Fruit fly (Drosophila melanogaster) whole organism, embryonic: ENCODE measurements around the gene Hel25E.
A peak's percentile ranks its signal among the peaks of the same experiment; 100 is the strongest.

Source experiments
- BtbVII ChIP-seq: fragments of 200-800 bp; sonication (Bioruptor generic); optimal IDR thresholded peaks from 3 replicates; lab custom pipeline; 2017; ENCODE audit warnings: missing biosample characterization, mild to moderate bottlenecking, missing genetic modification characterization
- CG10274 ChIP-seq: fragments of 200-800 bp; sonication (Bioruptor generic); optimal IDR thresholded peaks from 3 replicates; lab custom pipeline; 2017; ENCODE audit warnings: missing biosample characterization, mild to moderate bottlenecking, missing genetic modification characterization
- CG11560 ChIP-seq: fragments of 200-800 bp; sonication (Bioruptor generic); IDR thresholded peaks from 3 replicates; pipeline ENCODE4 v1.3.6; 2022; ENCODE audit warnings: missing biosample characterization, missing genetic modification characterization
- CG12219 ChIP-seq: fragments of 200-800 bp; sonication (Bioruptor generic); optimal IDR thresholded peaks from 3 replicates; lab custom pipeline; 2018; ENCODE audit warnings: missing biosample characterization, mild to moderate bottlenecking, missing genetic modification characterization
- CG1233 ChIP-seq: fragments of 200-800 bp; sonication (Bioruptor generic); optimal IDR thresholded peaks from 4 replicates; lab custom pipeline; 2018; ENCODE audit warnings: missing biosample characterization, mild to moderate bottlenecking, missing genetic modification characterization
- CG15514 ChIP-seq: fragments of 200-800 bp; sonication (Bioruptor generic); optimal IDR thresholded peaks from 3 replicates; lab custom pipeline; 2017; ENCODE audit warnings: missing biosample characterization, missing genetic modification characterization, mild to moderate bottlenecking, moderate library complexity, missing genetic modification reagents
- CG15601 ChIP-seq: fragments of 200-800 bp; sonication (Bioruptor generic); optimal IDR thresholded peaks from 3 replicates; lab custom pipeline; 2019; ENCODE audit warnings: missing biosample characterization, mild to moderate bottlenecking, missing genetic modification characterization, moderate library complexity
- CG16779 ChIP-seq: fragments of 200-800 bp; sonication (Bioruptor generic); IDR thresholded peaks from 2 replicates; pipeline ENCODE4 v1.3.6; 2022; ENCODE audit warnings: missing biosample characterization, missing genetic modification characterization
- CG17912 ChIP-seq: fragments of 200-800 bp; sonication (Bioruptor generic); optimal IDR thresholded peaks from 2 replicates; lab custom pipeline; 2018; ENCODE audit warnings: missing biosample characterization, mild to moderate bottlenecking, missing genetic modification characterization
- CG2199 ChIP-seq: fragments of 200-800 bp; sonication (Bioruptor generic); IDR thresholded peaks from 3 replicates; pipeline ENCODE4 v1.3.6; 2022; ENCODE audit warnings: missing biosample characterization, missing genetic modification characterization
- CG2889 ChIP-seq: fragments of 200-800 bp; sonication (Bioruptor generic); IDR thresholded peaks from 3 replicates; pipeline ENCODE4 v1.3.6; 2022; ENCODE audit warnings: missing biosample characterization, missing genetic modification characterization
- CG31388 ChIP-seq: fragments of 200-800 bp; sonication (Bioruptor generic); optimal IDR thresholded peaks from 2 replicates; lab custom pipeline; 2016; ENCODE audit warnings: missing biosample characterization, missing genetic modification characterization
- CG33213 ChIP-seq: fragments of 200-800 bp; sonication (Bioruptor generic); optimal IDR thresholded peaks from 3 replicates; lab custom pipeline; 2016; ENCODE audit warnings: missing biosample characterization, missing genetic modification characterization
- CG3847 ChIP-seq: fragments of 200-800 bp; sonication (Bioruptor generic); IDR thresholded peaks from 2 replicates; pipeline ENCODE4 v1.3.6; 2022; ENCODE audit warnings: missing biosample characterization, missing genetic modification characterization
- CG4282 ChIP-seq: fragments of 200-800 bp; sonication (Bioruptor generic); optimal IDR thresholded peaks from 2 replicates; lab custom pipeline; 2016; ENCODE audit warnings: missing biosample characterization, missing genetic modification characterization
- CG7786 ChIP-seq: fragments of 200-800 bp; sonication (Bioruptor generic); optimal IDR thresholded peaks from 2 replicates; lab custom pipeline; 2016; ENCODE audit warnings: missing biosample characterization, missing genetic modification characterization
- CG8944 ChIP-seq: fragments of 200-800 bp; sonication (Bioruptor generic); optimal IDR thresholded peaks from 3 replicates; lab custom pipeline; 2016; ENCODE audit warnings: missing biosample characterization, missing genetic modification characterization
- Chrac-16 ChIP-seq: fragments of 200-800 bp; sonication (Bioruptor generic); optimal IDR thresholded peaks from 3 replicates; lab custom pipeline; 2016; ENCODE audit warnings: missing biosample characterization, missing genetic modification characterization
- Dref ChIP-seq: fragments of 200-800 bp; sonication (Bioruptor generic); IDR thresholded peaks from 2 replicates; pipeline ENCODE4 v1.3.6; 2022; ENCODE audit warnings: missing biosample characterization, missing genetic modification characterization
- Hr78 ChIP-seq, 2 experiments: fragments of 200-800 bp in 1 of 2; fragments of >200 bp in 1 of 2; sonication (Bioruptor generic) in 1 of 2; optimal IDR thresholded peaks; 2 replicates each; lab custom pipeline; 2017 to 2019; ENCODE audit warnings: missing biosample characterization in 2 of 2, missing genetic modification characterization in 2 of 2, mild to moderate bottlenecking in 1 of 2, moderate library complexity in 1 of 2
- Hsf ChIP-seq: fragments of 200-800 bp; sonication (Bioruptor generic); optimal IDR thresholded peaks from 3 replicates; lab custom pipeline; 2016; ENCODE audit warnings: missing biosample characterization, missing genetic modification characterization
- Max ChIP-seq: fragments of 200-800 bp; sonication (Bioruptor generic); optimal IDR thresholded peaks from 2 replicates; lab custom pipeline; 2016; ENCODE audit warnings: missing biosample characterization, mild to moderate bottlenecking, missing genetic modification characterization
- Mes4 ChIP-seq: fragments of 200-800 bp; sonication (Bioruptor generic); optimal IDR thresholded peaks from 2 replicates; lab custom pipeline; 2016; ENCODE audit warnings: missing biosample characterization, missing genetic modification characterization
- Myb ChIP-seq: fragments of 200-800 bp; sonication (Bioruptor generic); optimal IDR thresholded peaks from 2 replicates; lab custom pipeline; 2016; ENCODE audit warnings: missing biosample characterization, missing genetic modification characterization
- NFAT ChIP-seq: fragments of 200-800 bp; sonication (Bioruptor generic); IDR thresholded peaks from 2 replicates; pipeline ENCODE4 v1.3.6; 2022; ENCODE audit warnings: missing biosample characterization, missing genetic modification characterization
- NK7.1 ChIP-seq: fragments of 200-800 bp; sonication (Bioruptor generic); optimal IDR thresholded peaks from 3 replicates; lab custom pipeline; 2016; ENCODE audit warnings: missing biosample characterization, missing genetic modification characterization
- Oaz ChIP-seq: fragments of 200-800 bp; sonication (Bioruptor generic); IDR thresholded peaks from 2 replicates; pipeline ENCODE4 v1.3.6; 2022; ENCODE audit warnings: missing biosample characterization, missing genetic modification characterization
- Sox102F ChIP-seq: fragments of 200-800 bp; sonication (Bioruptor generic); optimal IDR thresholded peaks from 2 replicates; lab custom pipeline; 2018; ENCODE audit warnings: missing biosample characterization, mild to moderate bottlenecking, missing genetic modification characterization, moderate library complexity
- Sry-δ ChIP-seq: fragments of 200-800 bp; sonication (Bioruptor generic); optimal IDR thresholded peaks from 2 replicates; lab custom pipeline; 2016; ENCODE audit warnings: missing biosample characterization, missing genetic modification characterization
- ase ChIP-seq: fragments of 200-800 bp; sonication (Bioruptor generic); IDR thresholded peaks from 3 replicates; pipeline ENCODE4 v1.3.6; 2022; ENCODE audit warnings: missing biosample characterization, missing genetic modification characterization
- bbx ChIP-seq: fragments of 200-800 bp; sonication (Bioruptor generic); IDR thresholded peaks from 2 replicates; pipeline ENCODE4 v1.3.6; 2022; ENCODE audit warnings: missing biosample characterization, missing genetic modification characterization; ENCODE audit not compliant: partially characterized antibody
- cas ChIP-seq: fragments of 200-800 bp; sonication (Bioruptor generic); IDR thresholded peaks from 2 replicates; pipeline ENCODE4 v1.3.6; 2022; ENCODE audit warnings: missing biosample characterization, missing genetic modification characterization
- disco-r ChIP-seq: fragments of 200-800 bp; sonication (Bioruptor generic); optimal IDR thresholded peaks from 2 replicates; lab custom pipeline; 2016; ENCODE audit warnings: missing biosample characterization, missing genetic modification characterization
- fd102C ChIP-seq: fragments of 200-800 bp; sonication (Bioruptor generic); optimal IDR thresholded peaks from 2 replicates; lab custom pipeline; 2018; ENCODE audit warnings: missing biosample characterization, mild to moderate bottlenecking, missing genetic modification characterization, moderate library complexity
- hkb ChIP-seq, 2 experiments: fragments of 200-800 bp in 1 of 2; fragments of >200 bp in 1 of 2; sonication (Bioruptor generic) in 1 of 2; IDR thresholded peaks in 1 of 2; optimal IDR thresholded peaks in 1 of 2; 2 replicates each; pipeline versions ENCODE4 v1.3.6 to Lab custom; 2017 to 2022; ENCODE audit warnings: missing biosample characterization in 1 of 2, missing genetic modification characterization in 1 of 2
- lab ChIP-seq: fragments of 200-800 bp; sonication (Bioruptor generic); optimal IDR thresholded peaks from 3 replicates; lab custom pipeline; 2017; ENCODE audit warnings: missing biosample characterization, missing genetic modification characterization, mild to moderate bottlenecking, moderate library complexity, missing genetic modification reagents
- mam ChIP-seq: fragments of 200-800 bp; sonication (Bioruptor generic); optimal IDR thresholded peaks from 3 replicates; lab custom pipeline; 2016; ENCODE audit warnings: missing biosample characterization, missing genetic modification characterization
- mirr ChIP-seq: fragments of 200-800 bp; sonication (Bioruptor generic); optimal IDR thresholded peaks from 3 replicates; lab custom pipeline; 2018; ENCODE audit warnings: missing biosample characterization, mild to moderate bottlenecking, missing genetic modification characterization
- onecut ChIP-seq: fragments of 200-800 bp; sonication (Bioruptor generic); IDR thresholded peaks from 2 replicates; pipeline ENCODE4 v1.3.6; 2022; ENCODE audit warnings: missing biosample characterization, missing genetic modification characterization
- otp ChIP-seq: fragments of 200-800 bp; sonication (Bioruptor generic); IDR thresholded peaks from 3 replicates; pipeline ENCODE4, ENCODE4 v1.3.6; 2022; ENCODE audit warnings: missing biosample characterization, missing genetic modification characterization
- pnt ChIP-seq: fragments of 200-800 bp; sonication (Bioruptor generic); optimal IDR thresholded peaks from 3 replicates; lab custom pipeline; 2016; ENCODE audit warnings: missing biosample characterization, missing genetic modification characterization
- salm ChIP-seq: fragments of 200-800 bp; sonication (Bioruptor generic); optimal IDR thresholded peaks from 2 replicates; lab custom pipeline; 2018; ENCODE audit warnings: missing biosample characterization, mild to moderate bottlenecking, missing genetic modification characterization
- sima ChIP-seq: fragments of 200-800 bp; sonication (Bioruptor generic); optimal IDR thresholded peaks from 2 replicates; lab custom pipeline; 2016; ENCODE audit warnings: missing biosample characterization, missing genetic modification characterization
- so ChIP-seq: fragments of 200-800 bp; sonication (Bioruptor generic); IDR thresholded peaks from 3 replicates; pipeline ENCODE4 v1.3.6; 2022; ENCODE audit warnings: missing biosample characterization, missing genetic modification characterization
- sqz ChIP-seq: fragments of 200-800 bp; sonication (Bioruptor generic); optimal IDR thresholded peaks from 3 replicates; lab custom pipeline; 2018; ENCODE audit warnings: missing biosample characterization, mild to moderate bottlenecking, missing genetic modification characterization
- tna ChIP-seq: fragments of 200-800 bp; sonication (Bioruptor generic); IDR thresholded peaks from 2 replicates; pipeline ENCODE4 v1.3.6; 2022; ENCODE audit warnings: missing biosample characterization, missing genetic modification characterization; ENCODE audit not compliant: partially characterized antibody
- zfh2 ChIP-seq: fragments of 200-800 bp; sonication (Bioruptor generic); optimal IDR thresholded peaks from 2 replicates; lab custom pipeline; 2016; ENCODE audit warnings: missing biosample characterization, missing genetic modification characterization

Hel25E gene

dm6 chr2L:5523848-5524473, 18.2 kb downstream of the Hel25E start, which contains the start of the genes Vps52 and Elp4 (continued):
- TF ChIP-seq CG31388 (GFP tag; lab: Kevin White, UChicago) (peak; percentile 37), CG2199 (no peak), CG15514 (GFP tag; lab: Kevin White, UChicago) (peak; percentile 39), ase (peak; percentile 40; the same call in 1 of the 3 replicates), lab (GFP tag; lab: Kevin White, UChicago) (no peak), Sry-δ (GFP tag; lab: Kevin White, UChicago) (peak; percentile 76), CG12219 (GFP tag; lab: Kevin White, UChicago) (peak; percentile 30), CG3847 (GFP tag; lab: Robert Waterston, UW) (peak; percentile 73), zfh2 (GFP tag; lab: Kevin White, UChicago) (peak; percentile 64), mam (GFP tag; lab: Kevin White, UChicago) (peak; percentile 58), Hsf (peak; percentile 73), sqz (GFP tag; lab: Kevin White, UChicago) (no peak), Myb (GFP tag; lab: Kevin White, UChicago) (peak; percentile 12), pnt (GFP tag; lab: Kevin White, UChicago) (peak; percentile 20), hkb (optimal IDR thresholded peaks at IDR 0.05; lab: Kevin White, UChicago) (no peak), hkb (GFP tag; IDR thresholded peaks at IDR 0.05; lab: Robert Waterston, UW) (peak; percentile 65), CG15601 (tag; lab: Kevin White, UChicago) (peak; percentile 69), CG4282 (no peak), Oaz (GFP tag; lab: Robert Waterston, UW) (no peak), Max (GFP tag; lab: Kevin White, UChicago) (peak; percentile 48), CG10274 (peak; percentile 12), fd102C (GFP tag; lab: Kevin White, UChicago) (no peak), disco-r (GFP tag; lab: Kevin White, UChicago) (no peak), otp (GFP tag; lab: Robert Waterston, UW) (no peak), so (GFP tag; lab: Robert Waterston, UW) (peak; percentile 64; the same call in 1 of the 3 replicates), CG33213 (peak; percentile 16), CG2889 (GFP tag; lab: Robert Waterston, UW) (peak; percentile 47; the same call in 1 of the 3 replicates), onecut (0 out of 2 replicates have a peak, but pooled peaks have one; percentile 41), CG7786 (GFP tag; lab: Kevin White, UChicago) (peak; percentile 30), CG16779 (GFP tag; lab: Robert Waterston, UW) (no peak), Sox102F (GFP tag; lab: Kevin White, UChicago) (no peak), Hr78 (GFP tag; optimal IDR thresholded peaks at IDR 0.05; lab: Kevin White, UChicago) (peak in 1 of 2 experiments; percentile 20), CG17912 (GFP tag; lab: Kevin White, UChicago) (peak; percentile 5), salm (no peak), Dref (GFP tag; lab: Robert Waterston, UW) (peak; percentile 83), mirr (GFP tag; lab: Kevin White, UChicago) (no peak), CG11560 (0 out of 3 replicates have a peak, but pooled peaks have one; percentile 30), NK7.1 (GFP tag; lab: Kevin White, UChicago) (peak; percentile 20), Mes4 (peak; percentile 17), tna (peak; percentile 64), CG1233 (GFP tag; lab: Kevin White, UChicago) (peak; percentile 75), BtbVII (GFP tag; lab: Kevin White, UChicago) (peak; percentile 16), bbx (GFP tag; lab: Robert Waterston, UW) (peak; percentile 65), cas (GFP tag; lab: Robert Waterston, UW) (no peak), NFAT (GFP tag; lab: Robert Waterston, UW) (peak; percentile 63), Chrac-16 (GFP tag; lab: Kevin White, UChicago) (peak; percentile 70), sima (no peak), CG8944 (peak; percentile 25)
